Worm (Caenorhabditis elegans) whole organism, L4 larva: ENCODE measurements around the gene B0563.1.

Source experiments
- D1046.2 ChIP-seq: fragments of 200-800 bp; sonication (Bioruptor generic); IDR thresholded peaks from 2 replicates; pipeline ENCODE4 v1.3.6; 2022; ENCODE audit warnings: missing genetic modification characterization, missing compliant biosample characterization
- T20F7.1 ChIP-seq: fragments of 200-800 bp; sonication (Bioruptor generic); optimal IDR thresholded peaks from 2 replicates; lab custom pipeline; 2018; ENCODE audit warnings: mild to moderate bottlenecking, missing genetic modification characterization, missing compliant biosample characterization
- ZK546.5 ChIP-seq, 2 experiments: sonication (generic microtip); optimal IDR thresholded peaks; 2 replicates each; lab custom pipeline; 2017; ENCODE audit warnings: missing biosample characterization in 2 of 2, missing genetic modification characterization in 2 of 2
- mdl-1 ChIP-seq, 2 experiments: fragments of 150-350 bp in 1 of 2; sonication (generic microtip) in 1 of 2; optimal IDR thresholded peaks; 2 replicates each; lab custom pipeline; 2014 to 2017; ENCODE audit warnings: missing biosample characterization in 2 of 2, missing genetic modification characterization in 2 of 2
- mep-1 ChIP-seq: fragments of 150-350 bp; sonication (generic microtip); optimal IDR thresholded peaks from 3 replicates; lab custom pipeline; 2014; ENCODE audit warnings: missing biosample characterization, missing genetic modification characterization
- nhr-237 ChIP-seq: sonication (generic microtip); optimal IDR thresholded peaks from 2 replicates; lab custom pipeline; 2017; ENCODE audit warnings: missing biosample characterization, missing genetic modification characterization
- nhr-42 ChIP-seq: fragments of 200-800 bp; sonication (Bioruptor generic); IDR thresholded peaks from 2 replicates; pipeline ENCODE4 v1.3.6; 2022; ENCODE audit warnings: missing genetic modification characterization, missing compliant biosample characterization
- nhr-6 ChIP-seq: fragments of 150-350 bp; optimal IDR thresholded peaks from 2 replicates; lab custom pipeline; 2014; ENCODE audit warnings: missing biosample characterization, missing genetic modification characterization
- pha-4 ChIP-seq, 2 experiments: fragments of 150-350 bp in 1 of 2; fragments of 200-800 bp in 1 of 2; sonication (Bioruptor generic) in 1 of 2; IDR thresholded peaks in 1 of 2; optimal IDR thresholded peaks in 1 of 2; 2 replicates each; pipeline versions ENCODE4 v1.3.6 to Lab custom; 2014 to 2022; ENCODE audit warnings: missing genetic modification characterization in 2 of 2, missing genetic modification reagents in 2 of 2, missing biosample characterization in 1 of 2, missing compliant biosample characterization in 1 of 2
- spr-1 ChIP-seq: sonication (generic microtip); optimal IDR thresholded peaks from 2 replicates; lab custom pipeline; 2016; ENCODE audit warnings: mild to moderate bottlenecking, missing genetic modification characterization, missing compliant biosample characterization

ce11 chrX:9194081-9194480 lies 22.7 kb downstream of the B0563.1 start:
- TF ChIP-seq nhr-42 (GFP tag; lab: Robert Waterston, UW) = no peak
- TF ChIP-seq pha-4 (GFP tag; IDR thresholded peaks at IDR 0.05; lab: Robert Waterston, UW) = no peak
- TF ChIP-seq pha-4 (tag; optimal IDR thresholded peaks at IDR 0.05; lab: Kevin White, UChicago) = no peak
- no peak for TF ChIP-seq nhr-237
- no peak for TF ChIP-seq spr-1 (tag; lab: Kevin White, UChicago)
- no peak for TF ChIP-seq nhr-6 (tag; lab: Kevin White, UChicago)
- no peak for TF ChIP-seq mep-1 (tag; lab: Kevin White, UChicago)
- no peak for TF ChIP-seq mdl-1 (tag; optimal IDR thresholded peaks at IDR 0.05; lab: Kevin White, UChicago)
- no peak for TF ChIP-seq ZK546.5 (tag; optimal IDR thresholded peaks at IDR 0.05; lab: Kevin White, UChicago)
- TF ChIP-seq D1046.2 (GFP tag; lab: Robert Waterston, UW) = no peak
- no peak for TF ChIP-seq T20F7.1 (GFP tag; lab: Kevin White, UChicago)
